Worm (Caenorhabditis elegans) whole organism, late embryonic: ENCODE measurements around the gene F54D10.8.

ENCODE experiments used
- K02D7.2 ChIP-seq: sonication (generic microtip); optimal IDR thresholded peaks from 2 replicates; lab custom pipeline; 2017; ENCODE audit warnings: mild to moderate bottlenecking, missing genetic modification characterization, missing compliant biosample characterization
- ceh-18 ChIP-seq: sonication (generic microtip); optimal IDR thresholded peaks from 2 replicates; lab custom pipeline; 2016; ENCODE audit warnings: missing genetic modification characterization, missing compliant biosample characterization
- ceh-19 ChIP-seq: fragments of 200-800 bp; sonication (Bioruptor generic); optimal IDR thresholded peaks from 2 replicates; lab custom pipeline; 2018; ENCODE audit warnings: mild to moderate bottlenecking, missing genetic modification characterization, missing compliant biosample characterization
- ceh-30 ChIP-seq: fragments of 150-350 bp; optimal IDR thresholded peaks from 2 replicates; lab custom pipeline; 2014; ENCODE audit warnings: missing biosample characterization, missing genetic modification characterization
- ceh-31 ChIP-seq: sonication (generic microtip); optimal IDR thresholded peaks from 2 replicates; lab custom pipeline; 2016; ENCODE audit warnings: missing genetic modification characterization, missing compliant biosample characterization
- ceh-45 ChIP-seq: fragments of 200-800 bp; sonication (Bioruptor generic); IDR thresholded peaks from 2 replicates; pipeline ENCODE4 v1.3.6; 2022; ENCODE audit warnings: missing genetic modification reagents, missing genetic modification characterization, missing compliant biosample characterization
- ceh-6 ChIP-seq: fragments of 200-800 bp; sonication (Bioruptor generic); optimal IDR thresholded peaks from 2 replicates; lab custom pipeline; 2018; ENCODE audit warnings: mild to moderate bottlenecking, missing genetic modification characterization, missing compliant biosample characterization
- che-1 ChIP-seq: sonication (generic microtip); optimal IDR thresholded peaks from 2 replicates; lab custom pipeline; 2016; ENCODE audit warnings: mild to moderate bottlenecking, missing genetic modification characterization, missing compliant biosample characterization
- dmd-4 ChIP-seq: sonication (generic microtip); optimal IDR thresholded peaks from 2 replicates; lab custom pipeline; 2016; ENCODE audit warnings: borderline replicate concordance, missing genetic modification characterization, missing compliant biosample characterization
- elt-4 ChIP-seq: sonication (generic microtip); optimal IDR thresholded peaks from 2 replicates; lab custom pipeline; 2016; ENCODE audit warnings: missing genetic modification characterization, missing compliant biosample characterization
- fkh-6 ChIP-seq: sonication (generic microtip); optimal IDR thresholded peaks from 2 replicates; lab custom pipeline; 2016; ENCODE audit warnings: missing genetic modification characterization, missing compliant biosample characterization
- gmeb-2 ChIP-seq: sonication (generic microtip); optimal IDR thresholded peaks from 2 replicates; lab custom pipeline; 2016; ENCODE audit warnings: missing genetic modification characterization, inconsistent platforms, missing compliant biosample characterization
- hlh-30 ChIP-seq: sonication (generic microtip); optimal IDR thresholded peaks from 2 replicates; lab custom pipeline; 2017; ENCODE audit warnings: antibody characterized with exemption, missing genetic modification characterization, missing compliant biosample characterization; ENCODE audit not compliant: insufficient read depth
- mec-3 ChIP-seq: sonication (generic microtip); optimal IDR thresholded peaks from 2 replicates; lab custom pipeline; 2016; ENCODE audit warnings: borderline replicate concordance, missing genetic modification characterization, missing compliant biosample characterization
- nhr-11 ChIP-seq: fragments of 150-350 bp; optimal IDR thresholded peaks from 2 replicates; lab custom pipeline; 2014; ENCODE audit warnings: missing biosample characterization, missing genetic modification characterization
- nhr-232 ChIP-seq: sonication (generic microtip); optimal IDR thresholded peaks from 2 replicates; lab custom pipeline; 2016; ENCODE audit warnings: missing genetic modification characterization, missing compliant biosample characterization
- odd-2 ChIP-seq: sonication (generic microtip); optimal IDR thresholded peaks from 2 replicates; lab custom pipeline; 2017; ENCODE audit warnings: antibody characterized with exemption, mild to moderate bottlenecking, missing genetic modification characterization, missing compliant biosample characterization
- pha-2 ChIP-seq: sonication (generic microtip); optimal IDR thresholded peaks from 2 replicates; lab custom pipeline; 2017; ENCODE audit warnings: mild to moderate bottlenecking, missing genetic modification characterization, missing compliant biosample characterization
- pqm-1 ChIP-seq: sonication (generic microtip); optimal IDR thresholded peaks from 2 replicates; lab custom pipeline; 2016; ENCODE audit warnings: missing genetic modification characterization, missing compliant biosample characterization
- sox-4 ChIP-seq: sonication (generic microtip); optimal IDR thresholded peaks from 2 replicates; lab custom pipeline; 2017; ENCODE audit warnings: mild to moderate bottlenecking, missing genetic modification characterization, inconsistent platforms, missing compliant biosample characterization
- unc-3 ChIP-seq, 2 experiments: fragments of 200-800 bp in 1 of 2; sonication (Bioruptor generic) in 1 of 2; sonication (generic microtip) in 1 of 2; conservative IDR thresholded peaks in 1 of 2; optimal IDR thresholded peaks in 1 of 2; 2 replicates each; pipeline versions ENCODE4 v1.3.6 to Lab custom; 2016 to 2022; ENCODE audit warnings: missing compliant biosample characterization in 2 of 2, missing genetic modification characterization in 2 of 2, missing genetic modification reagents in 1 of 2
- ztf-16 ChIP-seq: sonication (generic microtip); optimal IDR thresholded peaks from 2 replicates; lab custom pipeline; 2017; ENCODE audit warnings: missing genetic modification characterization, missing compliant biosample characterization

The F54D10.8 gene

DNA sequence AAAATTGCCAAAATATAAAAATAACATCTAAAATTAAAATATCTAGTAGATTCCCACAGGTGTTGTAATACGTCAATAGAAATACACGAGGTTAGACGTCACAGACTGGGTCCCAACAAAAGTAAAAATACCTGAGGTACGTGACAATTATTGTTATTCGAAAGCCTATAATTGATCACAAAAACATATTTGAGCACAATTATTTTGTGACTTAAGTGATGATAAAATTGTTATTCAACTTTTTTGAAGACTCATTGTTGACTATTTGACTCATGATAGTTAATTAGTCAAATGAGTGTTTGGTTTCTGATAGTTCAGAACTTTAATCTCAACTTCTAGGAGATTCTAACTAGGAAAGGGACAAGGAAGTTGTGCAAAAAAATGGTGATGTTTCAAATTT, 49.9 kb downstream of the F54D10.8 start:
- TF ChIP-seq ceh-31 (no peak), odd-2 (tag; lab: Kevin White, UChicago) (no peak), hlh-30 (tag; lab: Kevin White, UChicago) (no peak), dmd-4 (tag; lab: Kevin White, UChicago) (no peak), ceh-30 (tag; lab: Kevin White, UChicago) (no peak), ceh-18 (tag; lab: Kevin White, UChicago) (no peak), mec-3 (tag; lab: Kevin White, UChicago) (no peak), ceh-19 (GFP tag; lab: Kevin White, UChicago) (no peak), nhr-11 (tag; lab: Kevin White, UChicago) (no peak), pha-2 (tag; lab: Kevin White, UChicago) (no peak), K02D7.2 (no peak), ceh-6 (GFP tag; lab: Kevin White, UChicago) (no peak), nhr-232 (tag; lab: Kevin White, UChicago) (no peak)

DNA sequence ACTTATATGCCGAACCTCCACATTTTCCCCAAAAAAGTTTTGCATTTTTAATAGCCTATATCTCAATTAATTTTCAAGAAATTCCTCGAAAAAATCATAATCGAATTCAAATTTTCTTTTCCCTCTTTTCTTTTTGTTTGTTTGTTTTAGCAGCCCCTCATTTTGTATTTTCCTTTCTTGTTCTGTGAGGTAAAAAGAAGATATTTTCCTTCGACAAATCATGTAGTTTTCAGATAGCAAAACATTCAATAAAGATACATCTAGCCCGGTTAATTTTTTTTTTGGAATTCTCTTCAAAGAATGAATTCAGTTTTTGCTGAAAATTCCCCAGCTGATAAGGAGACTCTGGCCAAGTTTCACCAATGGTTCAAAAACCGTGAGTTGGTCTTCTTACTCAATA, 52.0 kb downstream of the F54D10.8 start, which contains the start of gene T24E12.3:
Gene T24E12.3, plus strand, starts transcription at position 301 of the 400 bp plus-strand sequence.
- TF ChIP-seq hlh-30 (tag; lab: Kevin White, UChicago): no peak
- TF ChIP-seq ceh-45: no peak
- no peak for TF ChIP-seq pqm-1 (tag; lab: Kevin White, UChicago)
- no peak for TF ChIP-seq ceh-6 (GFP tag; lab: Kevin White, UChicago)
- no peak for TF ChIP-seq ztf-16
- TF ChIP-seq unc-3 (GFP tag; conservative IDR thresholded peaks at IDR 0.05; lab: Robert Waterston, UW): no peak
- no peak for TF ChIP-seq unc-3 (tag; optimal IDR thresholded peaks at IDR 0.05; lab: Kevin White, UChicago)
- TF ChIP-seq sox-4 (tag; lab: Kevin White, UChicago): no peak
- TF ChIP-seq che-1 (tag; lab: Kevin White, UChicago): no peak
- TF ChIP-seq elt-4 (tag; lab: Kevin White, UChicago): no peak
- no peak for TF ChIP-seq fkh-6 (tag; lab: Kevin White, UChicago)
- no peak for TF ChIP-seq gmeb-2
